Worm (Caenorhabditis elegans) whole organism, early embryonic: ENCODE data around the gene T23F4.2.

ENCODE experiments used
- B0310.2 ChIP-seq: sonication (generic microtip); optimal IDR thresholded peaks from 2 replicates; lab custom pipeline; 2016; ENCODE audit warnings: mild to moderate bottlenecking, missing genetic modification characterization, missing compliant biosample characterization
- F13C5.2 ChIP-seq: sonication (generic microtip); optimal IDR thresholded peaks from 2 replicates; lab custom pipeline; 2017; ENCODE audit warnings: mild to moderate bottlenecking, missing genetic modification characterization, inconsistent platforms, missing compliant biosample characterization
- aly-1 ChIP-seq: sonication (generic microtip); optimal IDR thresholded peaks from 2 replicates; lab custom pipeline; 2016; ENCODE audit warnings: missing genetic modification characterization, missing compliant biosample characterization
- ama-1 ChIP-seq: fragments of 150-350 bp; optimal IDR thresholded peaks from 2 replicates; lab custom pipeline; 2014
- ceh-13 ChIP-seq: fragments of 200-800 bp; sonication (Bioruptor generic); optimal IDR thresholded peaks from 2 replicates; lab custom pipeline; 2018; ENCODE audit warnings: mild to moderate bottlenecking, missing genetic modification characterization, missing compliant biosample characterization
- ceh-36 ChIP-seq: sonication (generic microtip); optimal IDR thresholded peaks from 2 replicates; lab custom pipeline; 2016; ENCODE audit warnings: missing genetic modification characterization, inconsistent platforms, missing compliant biosample characterization
- ets-7 ChIP-seq: sonication (generic microtip); optimal IDR thresholded peaks from 2 replicates; lab custom pipeline; 2016; ENCODE audit warnings: missing genotype, missing genetic modification characterization, missing compliant biosample characterization
- flt-1 ChIP-seq: fragments of 200-800 bp; sonication (Bioruptor generic); IDR thresholded peaks from 2 replicates; pipeline ENCODE4 v1.3.6; 2022; ENCODE audit warnings: missing genetic modification characterization, missing compliant biosample characterization
- hmbx-1 ChIP-seq: sonication (generic microtip); optimal IDR thresholded peaks from 2 replicates; lab custom pipeline; 2016; ENCODE audit warnings: mild to moderate bottlenecking, missing genetic modification characterization, missing compliant biosample characterization
- hmg-4 ChIP-seq: fragments of 200-800 bp; sonication (Bioruptor generic); optimal IDR thresholded peaks from 2 replicates; lab custom pipeline; 2018; ENCODE audit warnings: mild to moderate bottlenecking, missing genetic modification characterization, missing compliant biosample characterization
- hnd-1 ChIP-seq: sonication (generic microtip); optimal IDR thresholded peaks from 2 replicates; lab custom pipeline; 2016; ENCODE audit warnings: missing genetic modification characterization, missing compliant biosample characterization
- pes-1 ChIP-seq: fragments of 200-800 bp; sonication (Bioruptor generic); IDR thresholded peaks from 2 replicates; pipeline ENCODE4 v1.3.6; 2022; ENCODE audit warnings: missing genetic modification reagents, missing genetic modification characterization, missing compliant biosample characterization
- scrt-1 ChIP-seq: fragments of 200-800 bp; sonication (Bioruptor generic); IDR thresholded peaks from 2 replicates; pipeline ENCODE4 v1.3.6; 2022; ENCODE audit warnings: missing genetic modification characterization, missing compliant biosample characterization
- sea-1 ChIP-seq: fragments of 200-800 bp; sonication (Bioruptor generic); conservative IDR thresholded peaks from 2 replicates; pipeline ENCODE4 v1.3.6; 2022; ENCODE audit warnings: missing genetic modification characterization, missing compliant biosample characterization
- tbx-11 ChIP-seq: fragments of 200-800 bp; sonication (Bioruptor generic); IDR thresholded peaks from 2 replicates; pipeline ENCODE4 v1.3.6; 2022; ENCODE audit warnings: missing genetic modification characterization, missing compliant biosample characterization
- tbx-37 ChIP-seq: fragments of 200-800 bp; sonication (Bioruptor generic); conservative IDR thresholded peaks from 2 replicates; pipeline ENCODE4 v1.3.6; 2022; ENCODE audit warnings: missing genetic modification reagents, missing genetic modification characterization, missing compliant biosample characterization
- tra-4 ChIP-seq: sonication (generic microtip); optimal IDR thresholded peaks from 2 replicates; lab custom pipeline; 2017; ENCODE audit warnings: missing genetic modification characterization, missing compliant biosample characterization

Gene T23F4.2

DNA sequence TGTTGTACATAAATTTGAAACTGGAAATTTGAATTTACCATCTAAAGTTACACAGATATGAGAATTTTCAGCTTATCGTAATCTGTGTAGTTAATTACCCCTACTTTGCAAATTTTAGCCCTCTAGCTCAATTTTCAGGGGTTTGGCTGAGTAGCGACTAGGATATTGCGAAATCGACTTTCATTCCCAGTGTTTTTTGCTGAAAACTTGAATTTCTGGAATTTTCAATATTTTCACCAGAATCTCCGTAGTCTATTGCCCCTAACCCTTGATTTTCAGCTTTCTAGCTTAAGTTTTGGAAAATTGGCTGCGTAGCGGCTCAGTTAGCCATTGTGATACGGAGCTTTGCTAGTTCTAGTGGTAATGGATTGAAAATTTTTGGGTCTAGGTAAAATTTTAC is 6.2 kb upstream of the T23F4.2 start:
- TF ChIP-seq sea-1 (GFP tag; lab: Robert Waterston, UW): no peak
- no peak for TF ChIP-seq ceh-36
- no peak for TF ChIP-seq pes-1 (GFP tag; lab: Robert Waterston, UW)
- no peak for TF ChIP-seq tbx-11
- no peak for TF ChIP-seq B0310.2 (tag; lab: Kevin White, UChicago)
- no peak for TF ChIP-seq ama-1 (lab: Kevin White, UChicago)
- TF ChIP-seq ets-7 (tag; lab: Kevin White, UChicago): no peak
- TF ChIP-seq tra-4: no peak
- TF ChIP-seq flt-1: no peak
- TF ChIP-seq F13C5.2: no peak
- TF ChIP-seq scrt-1: no peak
- no peak for TF ChIP-seq hmg-4
- TF ChIP-seq hnd-1 (tag; lab: Kevin White, UChicago): no peak
- no peak for TF ChIP-seq ceh-13 (GFP tag; lab: Kevin White, UChicago)
- TF ChIP-seq tbx-37 (GFP tag; lab: Robert Waterston, UW): no peak
- no peak for TF ChIP-seq hmbx-1 (tag; lab: Kevin White, UChicago)
- no peak for TF ChIP-seq aly-1 (tag; lab: Kevin White, UChicago)

DNA sequence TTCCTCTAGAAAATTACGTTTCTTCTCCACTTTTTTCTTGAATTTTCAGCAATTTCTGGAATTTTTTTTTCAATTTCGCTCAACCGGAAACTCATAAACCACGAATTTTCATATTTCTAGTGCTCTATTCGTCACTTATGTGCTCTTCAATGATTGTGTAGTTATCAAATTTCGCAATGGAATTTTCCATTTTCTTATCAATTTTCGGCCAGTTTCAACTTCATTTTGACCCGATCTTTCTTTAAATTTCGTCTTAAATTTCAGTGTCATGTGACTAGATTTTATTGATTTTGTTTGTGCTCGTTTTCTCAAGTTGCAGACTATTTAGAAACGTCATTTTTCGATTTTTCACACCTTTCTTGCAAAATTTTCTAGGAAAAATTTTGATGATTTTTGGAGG is 3.7 kb upstream of the T23F4.2 start:
- TF ChIP-seq hmg-4 (no peak), B0310.2 (tag; lab: Kevin White, UChicago) (no peak), ceh-36 (no peak), pes-1 (GFP tag; lab: Robert Waterston, UW) (no peak), aly-1 (tag; lab: Kevin White, UChicago) (no peak), hnd-1 (tag; lab: Kevin White, UChicago) (no peak), ceh-13 (GFP tag; lab: Kevin White, UChicago) (no peak), ama-1 (lab: Kevin White, UChicago) (no peak), flt-1 (no peak), sea-1 (GFP tag; lab: Robert Waterston, UW) (no peak), tbx-11 (no peak)

DNA sequence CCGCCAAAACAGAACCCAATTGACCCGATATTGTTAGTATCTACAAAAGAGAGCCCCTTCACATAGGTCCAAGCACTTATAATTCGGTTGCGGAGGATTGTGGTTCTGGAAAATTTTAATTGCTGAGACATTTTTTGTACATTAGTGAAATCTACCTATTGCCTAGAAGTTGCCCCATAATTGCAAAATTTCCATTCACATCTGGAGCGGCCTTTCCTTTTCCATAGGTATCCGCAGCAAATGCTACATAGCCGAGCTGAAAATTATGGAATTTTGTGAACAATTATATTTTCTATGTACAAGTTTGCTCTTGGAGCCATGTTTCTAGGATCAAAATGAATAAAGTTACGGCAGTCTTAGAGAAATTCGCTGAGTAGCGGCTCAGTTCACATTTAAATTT is 7.5 kb downstream of the T23F4.2 start:
- no peak for TF ChIP-seq B0310.2 (tag; lab: Kevin White, UChicago)
- TF ChIP-seq tbx-11: no peak
- no peak for TF ChIP-seq hmbx-1 (tag; lab: Kevin White, UChicago)
- no peak for TF ChIP-seq pes-1 (GFP tag; lab: Robert Waterston, UW)
- no peak for TF ChIP-seq F13C5.2

DNA sequence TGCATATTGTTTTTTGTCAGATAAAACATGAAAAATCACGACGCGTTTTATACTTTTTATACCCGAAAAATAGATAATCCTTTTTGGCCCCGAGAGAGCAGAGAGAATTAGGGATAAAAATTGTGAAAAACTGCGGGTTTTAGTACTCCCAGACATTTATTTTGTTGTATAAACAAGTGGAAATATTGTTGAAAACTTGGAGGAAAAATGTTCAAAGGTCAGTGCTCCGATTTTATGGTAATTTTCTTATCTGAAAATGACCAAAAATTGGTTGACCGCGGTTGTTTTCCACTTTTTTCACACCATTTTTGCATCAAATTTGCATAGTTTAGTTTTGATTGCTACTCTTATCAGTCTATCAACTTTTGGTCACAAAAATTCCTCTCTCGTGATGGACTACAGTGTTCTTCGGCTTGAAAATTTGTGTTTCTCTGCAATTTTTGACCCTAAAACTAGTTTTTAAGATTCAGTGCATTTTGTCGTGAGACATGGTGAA is 8.8 kb downstream of the T23F4.2 start, which contains the start of gene dlhd-1:
TSS of gene dlhd-1 (minus strand) at position 51 of the 496 bp plus-strand sequence.
- TF ChIP-seq hnd-1 (tag; lab: Kevin White, UChicago) (no peak), flt-1 (no peak), ets-7 (tag; lab: Kevin White, UChicago) (no peak), tra-4 (no peak), hmg-4 (no peak), ama-1 (lab: Kevin White, UChicago) (no peak)

DNA sequence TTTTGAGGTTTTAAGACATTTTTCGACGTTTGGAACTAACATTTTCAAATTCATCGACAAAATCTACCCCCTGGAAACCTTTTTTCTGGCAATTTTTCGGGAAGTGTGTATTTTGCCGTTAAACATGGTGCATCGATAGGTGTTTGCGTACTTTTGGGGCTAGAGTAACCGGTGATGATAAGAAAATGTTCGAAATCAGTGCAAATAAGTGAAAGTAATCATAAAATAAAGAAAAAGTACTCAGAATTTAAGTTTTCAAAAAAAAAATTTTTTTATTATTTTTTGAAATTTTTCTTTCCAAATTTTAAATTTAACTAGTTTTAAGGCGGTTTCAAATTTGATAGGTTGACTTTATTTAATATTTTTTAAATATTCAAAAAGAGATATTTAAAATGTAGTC is 15.8 kb downstream of the T23F4.2 start, which contains the start of gene nas-27:
TSS of gene nas-27 (minus strand) at position 101 of the 400 bp plus-strand sequence.
- TF ChIP-seq hmbx-1 (tag; lab: Kevin White, UChicago) (no peak), ets-7 (tag; lab: Kevin White, UChicago) (no peak), tra-4 (no peak), F13C5.2 (no peak), ama-1 (lab: Kevin White, UChicago) (no peak), ceh-36 (no peak), scrt-1 (no peak), tbx-11 (no peak), hmg-4 (no peak), hnd-1 (tag; lab: Kevin White, UChicago) (no peak), ceh-13 (GFP tag; lab: Kevin White, UChicago) (no peak), aly-1 (tag; lab: Kevin White, UChicago) (no peak), sea-1 (GFP tag; lab: Robert Waterston, UW) (no peak), flt-1 (no peak), pes-1 (GFP tag; lab: Robert Waterston, UW) (no peak), tbx-37 (GFP tag; lab: Robert Waterston, UW) (no peak), B0310.2 (tag; lab: Kevin White, UChicago) (no peak)

DNA sequence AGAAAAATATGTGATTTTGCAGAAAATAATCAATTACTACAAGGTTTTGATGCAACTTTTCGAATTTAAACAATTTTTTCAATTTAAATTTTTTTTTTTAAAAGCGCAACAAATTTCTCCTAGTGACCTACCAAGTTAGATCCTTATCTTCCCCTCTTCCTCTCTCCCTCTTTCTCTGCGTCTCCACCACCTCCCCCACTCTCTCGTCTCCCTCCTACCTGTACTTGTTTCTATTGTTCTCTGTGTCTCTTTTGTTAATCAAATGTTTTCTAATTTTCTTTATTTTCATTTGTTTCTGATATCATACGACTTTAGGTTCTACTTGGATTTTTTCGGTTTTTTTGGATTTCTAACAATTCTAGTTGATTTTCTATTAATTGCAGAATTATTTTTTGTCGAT is 24.8 kb downstream of the T23F4.2 start:
- no peak for TF ChIP-seq ceh-36
- no peak for TF ChIP-seq aly-1 (tag; lab: Kevin White, UChicago)
- no peak for TF ChIP-seq tra-4
- TF ChIP-seq hnd-1 (tag; lab: Kevin White, UChicago): no peak
- TF ChIP-seq scrt-1: no peak
- no peak for TF ChIP-seq ama-1 (lab: Kevin White, UChicago)
- TF ChIP-seq F13C5.2: no peak
- no peak for TF ChIP-seq hmg-4
- no peak for TF ChIP-seq pes-1 (GFP tag; lab: Robert Waterston, UW)
- no peak for TF ChIP-seq ets-7 (tag; lab: Kevin White, UChicago)
- TF ChIP-seq tbx-11: no peak
- no peak for TF ChIP-seq sea-1 (GFP tag; lab: Robert Waterston, UW)
- no peak for TF ChIP-seq tbx-37 (GFP tag; lab: Robert Waterston, UW)

DNA sequence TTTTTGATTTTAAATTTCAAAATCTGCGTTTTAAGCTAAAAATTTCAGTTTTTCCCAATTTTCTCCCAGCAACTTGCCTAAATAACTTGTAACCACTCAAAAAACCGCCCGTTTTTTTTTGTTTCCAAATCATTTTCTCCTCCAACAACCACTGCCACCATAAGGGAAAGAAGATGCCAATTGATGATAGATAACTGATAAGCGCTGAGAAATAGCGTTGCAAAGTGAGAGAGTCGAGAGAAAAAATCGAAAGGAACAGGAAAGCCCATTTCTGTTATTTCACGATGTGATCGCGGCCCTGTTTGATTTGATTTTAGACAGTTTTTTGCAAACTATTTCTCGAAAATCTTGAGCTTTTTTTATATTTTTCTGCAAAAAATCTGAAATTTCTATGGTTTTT is 26.3 kb downstream of the T23F4.2 start:
- TF ChIP-seq ets-7 (tag; lab: Kevin White, UChicago): no peak
- TF ChIP-seq hnd-1 (tag; lab: Kevin White, UChicago): no peak
- TF ChIP-seq hmg-4: no peak
- TF ChIP-seq scrt-1: no peak
- no peak for TF ChIP-seq flt-1
- TF ChIP-seq ceh-36: no peak
- no peak for TF ChIP-seq ceh-13 (GFP tag; lab: Kevin White, UChicago)
- TF ChIP-seq tbx-37 (GFP tag; lab: Robert Waterston, UW): no peak
- no peak for TF ChIP-seq aly-1 (tag; lab: Kevin White, UChicago)
- TF ChIP-seq F13C5.2: no peak
- no peak for TF ChIP-seq B0310.2 (tag; lab: Kevin White, UChicago)
- no peak for TF ChIP-seq tbx-11
- TF ChIP-seq sea-1 (GFP tag; lab: Robert Waterston, UW): no peak
- TF ChIP-seq pes-1 (GFP tag; lab: Robert Waterston, UW): no peak
- no peak for TF ChIP-seq hmbx-1 (tag; lab: Kevin White, UChicago)
- TF ChIP-seq tra-4: no peak
